Worm (Caenorhabditis elegans) whole organism, L1 larva: ENCODE results near the gene Y46G5A.22.
A peak's percentile ranks its signal among the peaks of the same experiment; 100 is the strongest.

Source experiments
- ceh-63 ChIP-seq: fragments of 200-800 bp; sonication (Bioruptor generic); optimal IDR thresholded peaks from 2 replicates; lab custom pipeline; 2018; ENCODE audit warnings: mild to moderate bottlenecking, missing genetic modification characterization, missing compliant biosample characterization
- ceh-90 ChIP-seq: sonication (generic microtip); optimal IDR thresholded peaks from 2 replicates; lab custom pipeline; 2016; ENCODE audit warnings: missing genetic modification characterization, missing compliant biosample characterization
- efl-1 ChIP-seq, 4 experiments: fragments of 150-350 bp; optimal IDR thresholded peaks in 3 of 4; peaks in 1 of 4; 1 replicate in 1 of 4; 2 replicates in 3 of 4; lab custom pipeline; 2014; ENCODE audit warnings: missing biosample characterization in 2 of 4, missing genetic modification characterization in 2 of 4, missing genetic modification reagents in 2 of 4
- fkh-4 ChIP-seq: sonication (generic microtip); optimal IDR thresholded peaks from 2 replicates; lab custom pipeline; 2016; ENCODE audit warnings: missing compliant biosample characterization, missing genetic modification characterization, borderline replicate concordance
- lin-15B ChIP-seq: fragments of 150-350 bp; sonication (generic microtip); optimal IDR thresholded peaks from 3 replicates; lab custom pipeline; 2014; ENCODE audit warnings: missing biosample characterization, missing genetic modification characterization
- nhr-47 ChIP-seq: sonication (generic microtip); optimal IDR thresholded peaks from 2 replicates; lab custom pipeline; 2016; ENCODE audit warnings: mild to moderate bottlenecking, missing genetic modification characterization, moderate library complexity, missing compliant biosample characterization
- nhr-71 ChIP-seq: sonication (generic microtip); optimal IDR thresholded peaks from 2 replicates; lab custom pipeline; 2016; ENCODE audit warnings: mild to moderate bottlenecking, missing genetic modification characterization, moderate library complexity, missing compliant biosample characterization
- nhr-76 ChIP-seq: sonication (generic microtip); optimal IDR thresholded peaks from 2 replicates; lab custom pipeline; 2017; ENCODE audit warnings: missing biosample characterization, missing genetic modification characterization
- nhr-85 ChIP-seq: sonication (generic microtip); peaks from one replicate; lab custom pipeline; 2016; ENCODE audit warnings: missing genetic modification characterization, inconsistent platforms, missing compliant biosample characterization
- snpc-4 ChIP-seq: fragments of 150-350 bp; optimal IDR thresholded peaks from 2 replicates; lab custom pipeline; 2014; ENCODE audit warnings: missing biosample characterization, missing genetic modification characterization

Y46G5A.22 gene

ce11 chrII:12767258-12767824 is 51.0 kb downstream of the Y46G5A.22 start:
- TF ChIP-seq fkh-4 (tag; lab: Kevin White, UChicago) (no peak), nhr-47 (tag; lab: Kevin White, UChicago) (no peak), ceh-90 (no peak), lin-15B (tag; lab: Kevin White, UChicago) (no peak), efl-1 (optimal IDR thresholded peaks at IDR 0.05; lab: Kevin White, UChicago) (no peak), efl-1 (GFP tag; optimal IDR thresholded peaks at IDR 0.05 in 1 of 2; lab: Kevin White, UChicago) (peak in 1 of 2 experiments; percentile 56), ceh-63 (no peak), nhr-85 (tag; lab: Kevin White, UChicago) (peak; percentile 11), snpc-4 (tag; lab: Kevin White, UChicago) (no peak), nhr-71 (tag; lab: Kevin White, UChicago) (no peak), nhr-76 (tag; lab: Kevin White, UChicago) (no peak)
- TF ChIP-seq, all 84 proteins: peak for 2
